Worm (Caenorhabditis elegans): ENCODE measurements around the gene E04F6.10.

ce11 chrII:7245576-7245975, 28.6 kb upstream of the E04F6.10 start, which contains the start of gene skpo-3:
- TF ChIP-seq nhr-12 (tag; optimal IDR thresholded peaks at IDR 0.05), result no peak
- no peak for TF ChIP-seq lin-32 (GFP tag; optimal IDR thresholded peaks at IDR 0.05)
- TF ChIP-seq unc-62 (GFP tag; optimal IDR thresholded peaks at IDR 0.05), result no peak
- TF ChIP-seq elt-3 (tag; optimal IDR thresholded peaks at IDR 0.05), result no peak
- no peak for TF ChIP-seq zip-8 (tag; optimal IDR thresholded peaks at IDR 0.05)
- no peak for TF ChIP-seq lin-13 (tag; optimal IDR thresholded peaks at IDR 0.05)
- TF ChIP-seq mab-5 (tag; optimal IDR thresholded peaks at IDR 0.05), result no peak
- no peak for TF ChIP-seq unc-39 (tag; optimal IDR thresholded peaks at IDR 0.05)
- TF ChIP-seq nhr-28 (tag; optimal IDR thresholded peaks at IDR 0.05), result no peak
- no peak for TF ChIP-seq lsy-2 (tag; optimal IDR thresholded peaks at IDR 0.05)
- no peak for TF ChIP-seq nhr-76 (tag; optimal IDR thresholded peaks at IDR 0.05)
- TF ChIP-seq pha-4 (tag; optimal IDR thresholded peaks at IDR 0.05), result no peak
